Worm (Caenorhabditis elegans): ENCODE data around the gene K03A1.4.

DNA sequence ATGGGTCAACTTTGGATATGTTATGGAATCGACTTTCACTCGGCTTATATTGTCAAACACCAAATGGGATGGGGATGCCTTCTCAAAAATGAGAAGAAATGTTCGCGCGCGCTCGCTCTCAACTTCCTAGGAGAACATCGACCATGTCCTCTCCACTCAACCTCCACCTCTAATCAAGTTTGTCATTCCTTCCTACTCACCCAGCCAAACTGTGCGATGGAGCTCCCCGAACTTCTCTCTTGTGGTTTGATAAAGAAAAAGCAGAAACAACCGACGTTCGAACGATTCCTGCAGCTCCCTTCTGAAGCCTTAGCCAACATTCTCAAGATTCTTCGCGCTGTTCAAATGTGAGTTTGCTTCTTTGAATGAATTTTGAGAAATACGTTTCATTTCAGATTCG, 14.7 kb upstream of the K03A1.4 start:
- TF ChIP-seq B0310.2 (tag; optimal IDR thresholded peaks at IDR 0.05), result no peak
- TF ChIP-seq aly-1 (tag; optimal IDR thresholded peaks at IDR 0.05), result no peak

Measured in whole organism, early embryonic.